Fruit fly (Drosophila melanogaster): ENCODE measurements around the gene Drsl6.

Gene Drsl6

DNA sequence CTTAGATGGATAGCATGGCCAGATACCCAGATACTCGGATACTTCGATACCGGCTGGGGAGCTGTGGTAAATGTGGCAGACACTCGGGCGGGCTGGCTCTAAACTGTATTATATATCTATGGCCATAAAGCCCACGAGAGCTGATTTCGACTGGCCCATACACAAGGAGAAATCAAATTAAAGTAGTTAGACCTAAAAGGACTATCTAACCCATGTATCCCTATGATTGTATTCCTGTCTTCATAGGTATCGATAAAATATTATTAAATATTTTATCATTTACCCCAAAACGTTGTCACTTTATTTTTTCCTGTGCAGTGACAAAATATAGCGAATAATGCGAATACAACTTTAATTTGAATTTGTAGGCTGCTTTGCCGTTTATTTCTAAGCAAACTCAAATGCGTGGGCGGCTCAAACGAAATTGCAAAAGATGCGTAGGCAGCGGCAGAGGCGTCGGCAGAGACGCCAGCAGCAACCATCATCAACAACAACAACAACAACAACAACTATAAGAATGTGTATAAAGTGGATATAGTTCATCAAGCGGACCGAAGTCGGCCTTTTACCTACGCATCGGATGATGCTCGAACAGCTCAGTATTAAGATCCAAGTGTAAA lies 45.8 kb upstream of the Drsl6 start (continued):
- TF ChIP-seq MTF-1 (GFP tag; optimal IDR thresholded peaks at IDR 0.05; ENCODE audit: borderline replicate concordance) (no peak), CG10267 (tag; optimal IDR thresholded peaks at IDR 0.05) (no peak), caup (GFP tag; optimal IDR thresholded peaks at IDR 0.05; ENCODE audit: severe bottlenecking) (peak; percentile 26), Max (GFP tag; optimal IDR thresholded peaks at IDR 0.05) (no peak), oc (tag; optimal IDR thresholded peaks at IDR 0.05) (peak; percentile 37), Xrp1 (GFP tag; IDR thresholded peaks at IDR 0.05) (peak; percentile 50), sima (GFP tag; optimal IDR thresholded peaks at IDR 0.05) (no peak), fd96Cb (tag; optimal IDR thresholded peaks at IDR 0.05) (peak; percentile 25), CG12219 (GFP tag; optimal IDR thresholded peaks at IDR 0.05) (peak; percentile 22), dysf (GFP tag; IDR thresholded peaks at IDR 0.05) (peak; percentile 76), phol (tag; optimal IDR thresholded peaks at IDR 0.05) (peak; percentile 17), PHDP (tag; optimal IDR thresholded peaks at IDR 0.05) (peak; percentile 62), CG8290 (GFP tag; optimal IDR thresholded peaks at IDR 0.05) (no peak), CG8290 (tag; optimal IDR thresholded peaks at IDR 0.05) (peak in 1 of 2 experiments; percentile 54), danr (GFP tag; IDR thresholded peaks at IDR 0.05) (peak; percentile 34; the same call in 1 of the 2 replicates), Atf6 (GFP tag; IDR thresholded peaks at IDR 0.05) (peak; percentile 62), Poxn (GFP tag; IDR thresholded peaks at IDR 0.05) (0 out of 2 replicates have a peak, but pooled peaks have one; percentile 10), CG12769 (tag; optimal IDR thresholded peaks at IDR 0.05) (peak; percentile 62), Blimp-1 (GFP tag; optimal IDR thresholded peaks at IDR 0.05) (peak; percentile 17), lola (GFP tag; optimal IDR thresholded peaks at IDR 0.05) (no peak), CG2129 (GFP tag; IDR thresholded peaks at IDR 0.05; ENCODE audit: partially characterized antibody) (no peak), Adf1 (GFP tag; IDR thresholded peaks at IDR 0.05) (peak; percentile 61), CG2889 (GFP tag; IDR thresholded peaks at IDR 0.05) (peak; percentile 47; the same call in 1 of the 3 replicates), CG18599 (GFP tag; optimal IDR thresholded peaks at IDR 0.05) (no peak), CG14441 (GFP tag; IDR thresholded peaks at IDR 0.05) (peak; percentile 71), Hr51 (GFP tag; optimal IDR thresholded peaks at IDR 0.05) (peak in 1 of 2 experiments; percentile 63), Chrac-16 (GFP tag; optimal IDR thresholded peaks at IDR 0.05) (peak; percentile 32), bsh (GFP tag; optimal IDR thresholded peaks at IDR 0.05) (peak in 1 of 2 experiments; percentile 48), CG10654 (GFP tag; optimal IDR thresholded peaks at IDR 0.05) (no peak), pan (optimal IDR thresholded peaks at IDR 0.05) (no peak), pan (GFP tag; optimal IDR thresholded peaks at IDR 0.05 in 1 of 2, IDR thresholded peaks at IDR 0.05 in 1 of 2) (peak in 1 of 2 experiments; percentile 66), prd (optimal IDR thresholded peaks at IDR 0.05) (no peak), prd (GFP tag; IDR thresholded peaks at IDR 0.05) (peak; percentile 60; the same call in 2 of the 3 replicates), CG8359 (GFP tag; optimal IDR thresholded peaks at IDR 0.05; ENCODE audit: borderline replicate concordance) (no peak), al (GFP tag; IDR thresholded peaks at IDR 0.05) (peak; percentile 75), lmd (GFP tag; IDR thresholded peaks at IDR 0.05) (peak; percentile 75), Sox100B (GFP tag; optimal IDR thresholded peaks at IDR 0.05) (no peak), grau (tag; optimal IDR thresholded peaks at IDR 0.05) (peak; percentile 44), btn (GFP tag; optimal IDR thresholded peaks at IDR 0.05) (no peak), Six4 (GFP tag; optimal IDR thresholded peaks at IDR 0.05) (no peak), Fer2 (tag; optimal IDR thresholded peaks at IDR 0.05) (peak; percentile 9), tgo (GFP tag; IDR thresholded peaks at IDR 0.05) (peak; percentile 59), CG4360 (GFP tag; IDR thresholded peaks at IDR 0.05) (peak; percentile 88), CG12942 (GFP tag; optimal IDR thresholded peaks at IDR 0.05) (no peak), CG1792 (GFP tag; optimal IDR thresholded peaks at IDR 0.05) (no peak), nmo (GFP tag; optimal IDR thresholded peaks at IDR 0.05) (peak; percentile 21), CG16779 (GFP tag; IDR thresholded peaks at IDR 0.05) (no peak), NfI (GFP tag; optimal IDR thresholded peaks at IDR 0.05) (peak; percentile 11), wor (GFP tag; IDR thresholded peaks at IDR 0.05) (peak; percentile 13; the same call in 1 of the 2 replicates)

Measured in whole organism, embryonic.